Worm (Caenorhabditis elegans) whole organism, L4 larva: ENCODE results near the gene idpp-11.

ENCODE experiments used
- daf-12 ChIP-seq: fragments of 150-350 bp; optimal IDR thresholded peaks from 2 replicates; lab custom pipeline; 2014; ENCODE audit warnings: missing biosample characterization, missing genetic modification reagents, missing genetic modification characterization
- dmd-9 ChIP-seq: fragments of 200-800 bp; sonication (Bioruptor generic); IDR thresholded peaks from 2 replicates; pipeline ENCODE4 v1.3.6; 2022; ENCODE audit warnings: missing genetic modification reagents, missing genetic modification characterization, missing compliant biosample characterization
- hlh-11 ChIP-seq: fragments of 200-800 bp; sonication (Bioruptor generic); optimal IDR thresholded peaks from 2 replicates; lab custom pipeline; 2018; ENCODE audit warnings: mild to moderate bottlenecking, missing genetic modification characterization, missing compliant biosample characterization
- hmg-1.1 ChIP-seq: fragments of 200-800 bp; sonication (Bioruptor generic); IDR thresholded peaks from 2 replicates; pipeline ENCODE4 v1.3.6; 2022; ENCODE audit warnings: missing genetic modification reagents, missing genetic modification characterization, missing compliant biosample characterization
- lin-29 ChIP-seq: fragments of 200-800 bp; sonication (Bioruptor generic); IDR thresholded peaks from 2 replicates; pipeline ENCODE4 v1.3.6; 2022; ENCODE audit warnings: missing genetic modification reagents, missing genetic modification characterization, missing compliant biosample characterization
- lin-38 ChIP-seq: fragments of 200-800 bp; sonication (Bioruptor generic); IDR thresholded peaks from 2 replicates; pipeline ENCODE4 v1.3.6; 2022; ENCODE audit warnings: missing genetic modification reagents, missing genetic modification characterization, missing compliant biosample characterization
- lir-3 ChIP-seq: sonication (generic microtip); optimal IDR thresholded peaks from 2 replicates; lab custom pipeline; 2016; ENCODE audit warnings: mild to moderate bottlenecking, missing genetic modification characterization, missing compliant biosample characterization
- pqm-1 ChIP-seq: sonication (generic microtip); optimal IDR thresholded peaks from 2 replicates; lab custom pipeline; 2017; ENCODE audit warnings: missing biosample characterization, missing genetic modification characterization
- saeg-2 ChIP-seq: fragments of 200-800 bp; sonication (Bioruptor generic); IDR thresholded peaks from 2 replicates; pipeline ENCODE4 v1.3.6; 2022; ENCODE audit warnings: missing genetic modification reagents, missing genetic modification characterization, missing compliant biosample characterization
- zip-2 ChIP-seq: fragments of 150-350 bp; optimal IDR thresholded peaks from 2 replicates; lab custom pipeline; 2014; ENCODE audit warnings: missing biosample characterization, missing genetic modification characterization
- ztf-7 ChIP-seq: fragments of 150-350 bp; optimal IDR thresholded peaks from 2 replicates; lab custom pipeline; 2014; ENCODE audit warnings: missing biosample characterization, missing genetic modification characterization

The idpp-11 gene

ce11 chrX:7892296-7892695 lies 50.0 kb downstream of the idpp-11 start, which contains the start of gene C39D10.5:
Gene C39D10.5 (minus strand): TSS chrX:7892396.
- TF ChIP-seq lin-38 (GFP tag; lab: Robert Waterston, UW) (no peak), zip-2 (tag; lab: Kevin White, UChicago) (no peak), lir-3 (tag; lab: Kevin White, UChicago) (no peak), ztf-7 (tag; lab: Kevin White, UChicago) (no peak), saeg-2 (GFP tag; lab: Robert Waterston, UW) (no peak), hmg-1.1 (GFP tag; lab: Robert Waterston, UW) (no peak), dmd-9 (no peak), lin-29 (no peak), daf-12 (tag; lab: Kevin White, UChicago) (no peak), hlh-11 (tag; lab: Kevin White, UChicago) (no peak), pqm-1 (tag; lab: Kevin White, UChicago) (no peak)
